2 worm cellular contexts compared by ENCODE assay signal in genomic region chrII:12535297-12535803, ce11.
TF ChIP-seq lines count a peak whose summit lies in the region.

Gene nimk-1 (plus strand): TSS chrII:12535753.

TF ChIP-seq in whole organism, L1 larva, 84 proteins besides CTCF, POLR2A, EP300 and RAD21:
- no peak for TF ChIP-seq lin-15B (tag; optimal IDR thresholded peaks at IDR 0.05; lab: Kevin White, UChicago)
- no peak for TF ChIP-seq elt-3 (tag; optimal IDR thresholded peaks at IDR 0.05; lab: Kevin White, UChicago)
- no peak for TF ChIP-seq C04F5.9 (tag; optimal IDR thresholded peaks at IDR 0.05; lab: Kevin White, UChicago)
- no peak for TF ChIP-seq aha-1 (tag; optimal IDR thresholded peaks at IDR 0.05; lab: Kevin White, UChicago)
- TF ChIP-seq dsc-1 (tag; optimal IDR thresholded peaks at IDR 0.05; lab: Kevin White, UChicago), result peak; percentile 64
- TF ChIP-seq nhr-76 (tag; optimal IDR thresholded peaks at IDR 0.05; lab: Kevin White, UChicago), result no peak

TF ChIP-seq in whole organism, early embryonic, 17 proteins besides CTCF, POLR2A, EP300 and RAD21:
- TF ChIP-seq ama-1 (optimal IDR thresholded peaks at IDR 0.05; lab: Kevin White, UChicago) (no peak), ceh-36 (tag; optimal IDR thresholded peaks at IDR 0.05; lab: Kevin White, UChicago) (peak; percentile 59)
